Worm (Caenorhabditis elegans) whole organism, mixed stage, embryonic: ENCODE results near the gene F20D6.2.

Experiments
- M03D4.4 ChIP-seq: sonication (generic microtip); optimal IDR thresholded peaks from 2 replicates; lab custom pipeline; 2017; ENCODE audit warnings: mild to moderate bottlenecking, missing genetic modification characterization, missing compliant biosample characterization
- bed-3 ChIP-seq: fragments of 200-800 bp; sonication (Bioruptor generic); optimal IDR thresholded peaks from 3 replicates; lab custom pipeline; 2018; ENCODE audit warnings: mild to moderate bottlenecking, missing genetic modification characterization, moderate library complexity, missing compliant biosample characterization
- blmp-1 ChIP-seq: fragments of 150-350 bp; optimal IDR thresholded peaks from 2 replicates; lab custom pipeline; 2014; ENCODE audit warnings: missing biosample characterization, missing genetic modification characterization
- ceh-39 ChIP-seq: fragments of 150-350 bp; optimal IDR thresholded peaks from 2 replicates; lab custom pipeline; 2014; ENCODE audit warnings: missing biosample characterization, missing genetic modification characterization
- ceh-43 ChIP-seq: fragments of 200-800 bp; sonication (Bioruptor generic); optimal IDR thresholded peaks from 2 replicates; lab custom pipeline; 2018; ENCODE audit warnings: mild to moderate bottlenecking, missing genetic modification characterization, moderate library complexity, missing compliant biosample characterization
- ceh-83 ChIP-seq: fragments of 200-800 bp; sonication (Bioruptor generic); optimal IDR thresholded peaks from 2 replicates; lab custom pipeline; 2018; ENCODE audit warnings: mild to moderate bottlenecking, missing genetic modification characterization, missing compliant biosample characterization
- ces-1 ChIP-seq: fragments of 150-350 bp; optimal IDR thresholded peaks from 2 replicates; lab custom pipeline; 2014; ENCODE audit warnings: missing biosample characterization, missing genetic modification reagents, missing genetic modification characterization
- cnd-1 ChIP-seq: fragments of 200-800 bp; sonication (Bioruptor generic); optimal IDR thresholded peaks from 2 replicates; lab custom pipeline; 2018; ENCODE audit warnings: mild to moderate bottlenecking, missing genetic modification characterization, missing compliant biosample characterization
- drap-1 ChIP-seq: fragments of 200-800 bp; sonication (Bioruptor generic); optimal IDR thresholded peaks from 3 replicates; lab custom pipeline; 2018; ENCODE audit warnings: mild to moderate bottlenecking, missing genetic modification characterization, missing compliant biosample characterization
- elt-1 ChIP-seq: sonication (generic microtip); optimal IDR thresholded peaks from 2 replicates; lab custom pipeline; 2017; ENCODE audit warnings: missing genetic modification characterization, mild to moderate bottlenecking, missing compliant biosample characterization, antibody characterized with exemption, moderate library complexity, borderline replicate concordance; ENCODE audit not compliant: insufficient read depth
- flh-1 ChIP-seq: fragments of 200-800 bp; sonication (Bioruptor generic); optimal IDR thresholded peaks from 2 replicates; lab custom pipeline; 2018; ENCODE audit warnings: mild to moderate bottlenecking, missing genetic modification characterization, moderate library complexity, missing compliant biosample characterization
- ham-2 ChIP-seq: fragments of 200-800 bp; sonication (Bioruptor generic); optimal IDR thresholded peaks from 2 replicates; lab custom pipeline; 2018; ENCODE audit warnings: mild to moderate bottlenecking, missing genetic modification characterization, missing compliant biosample characterization
- hlh-1 ChIP-seq: fragments of 150-350 bp; optimal IDR thresholded peaks from 2 replicates; lab custom pipeline; 2014; ENCODE audit warnings: missing biosample characterization, missing genetic modification reagents, missing genetic modification characterization
- lin-13 ChIP-seq: fragments of 150-350 bp; optimal IDR thresholded peaks from 2 replicates; lab custom pipeline; 2014; ENCODE audit warnings: missing biosample characterization, missing genetic modification characterization
- lin-32 ChIP-seq: fragments of 200-800 bp; sonication (Bioruptor generic); optimal IDR thresholded peaks from 2 replicates; lab custom pipeline; 2018; ENCODE audit warnings: mild to moderate bottlenecking, missing genetic modification characterization, missing compliant biosample characterization
- lsy-2 ChIP-seq: fragments of 150-350 bp; optimal IDR thresholded peaks from 2 replicates; lab custom pipeline; 2014; ENCODE audit warnings: missing biosample characterization, missing genetic modification characterization
- mab-5 ChIP-seq: fragments of 150-350 bp; optimal IDR thresholded peaks from 2 replicates; lab custom pipeline; 2014; ENCODE audit warnings: missing biosample characterization, missing genetic modification characterization
- mep-1 ChIP-seq: fragments of 150-350 bp; optimal IDR thresholded peaks from 2 replicates; lab custom pipeline; 2017; ENCODE audit warnings: missing biosample characterization, missing genetic modification reagents, missing genetic modification characterization, inconsistent platforms
- mls-2 ChIP-seq: sonication (generic microtip); optimal IDR thresholded peaks from 2 replicates; lab custom pipeline; 2016; ENCODE audit warnings: mild to moderate bottlenecking, missing genetic modification characterization, moderate library complexity, missing compliant biosample characterization
- nhr-12 ChIP-seq: fragments of 150-350 bp; optimal IDR thresholded peaks from 2 replicates; lab custom pipeline; 2014; ENCODE audit warnings: missing biosample characterization, missing genetic modification characterization
- nhr-2 ChIP-seq: fragments of 150-350 bp; optimal IDR thresholded peaks from 2 replicates; lab custom pipeline; 2014; ENCODE audit warnings: missing biosample characterization, missing genetic modification characterization
- nhr-237 ChIP-seq: fragments of 150-350 bp; optimal IDR thresholded peaks from 2 replicates; lab custom pipeline; 2014; ENCODE audit warnings: missing biosample characterization, missing genetic modification characterization
- nhr-28 ChIP-seq: fragments of 150-350 bp; optimal IDR thresholded peaks from 2 replicates; lab custom pipeline; 2014; ENCODE audit warnings: missing biosample characterization, missing genetic modification characterization
- nhr-76 ChIP-seq: sonication (generic microtip); optimal IDR thresholded peaks from 2 replicates; lab custom pipeline; 2017; ENCODE audit warnings: missing biosample characterization, missing genetic modification characterization
- pha-4 ChIP-seq: fragments of 150-350 bp; optimal IDR thresholded peaks from 2 replicates; lab custom pipeline; 2018; ENCODE audit warnings: missing biosample characterization, missing genetic modification reagents, missing genetic modification characterization
- sem-2 ChIP-seq: fragments of 200-800 bp; sonication (Bioruptor generic); optimal IDR thresholded peaks from 2 replicates; lab custom pipeline; 2018; ENCODE audit warnings: mild to moderate bottlenecking, missing genetic modification characterization, missing compliant biosample characterization
- sptf-1 ChIP-seq: sonication (generic microtip); optimal IDR thresholded peaks from 2 replicates; lab custom pipeline; 2017; ENCODE audit warnings: mild to moderate bottlenecking, missing genetic modification characterization, moderate library complexity, missing compliant biosample characterization
- tbx-8 ChIP-seq: fragments of 200-800 bp; sonication (Bioruptor generic); optimal IDR thresholded peaks from 2 replicates; lab custom pipeline; 2018; ENCODE audit warnings: mild to moderate bottlenecking, missing genetic modification characterization, moderate library complexity, missing compliant biosample characterization
- unc-120 ChIP-seq: sonication (generic microtip); optimal IDR thresholded peaks from 2 replicates; lab custom pipeline; 2017; ENCODE audit warnings: missing genetic modification characterization, missing compliant biosample characterization; ENCODE audit not compliant: poor library complexity, severe bottlenecking
- unc-39 ChIP-seq: fragments of 150-350 bp; optimal IDR thresholded peaks from 2 replicates; lab custom pipeline; 2014; ENCODE audit warnings: missing biosample characterization, missing genetic modification characterization
- unc-62 ChIP-seq: fragments of 150-350 bp; optimal IDR thresholded peaks from 2 replicates; lab custom pipeline; 2014; ENCODE audit warnings: missing biosample characterization, missing genetic modification reagents, missing genetic modification characterization
- zip-8 ChIP-seq: fragments of 150-350 bp; optimal IDR thresholded peaks from 2 replicates; lab custom pipeline; 2014; ENCODE audit warnings: missing biosample characterization, missing genetic modification characterization

The F20D6.2 gene

DNA sequence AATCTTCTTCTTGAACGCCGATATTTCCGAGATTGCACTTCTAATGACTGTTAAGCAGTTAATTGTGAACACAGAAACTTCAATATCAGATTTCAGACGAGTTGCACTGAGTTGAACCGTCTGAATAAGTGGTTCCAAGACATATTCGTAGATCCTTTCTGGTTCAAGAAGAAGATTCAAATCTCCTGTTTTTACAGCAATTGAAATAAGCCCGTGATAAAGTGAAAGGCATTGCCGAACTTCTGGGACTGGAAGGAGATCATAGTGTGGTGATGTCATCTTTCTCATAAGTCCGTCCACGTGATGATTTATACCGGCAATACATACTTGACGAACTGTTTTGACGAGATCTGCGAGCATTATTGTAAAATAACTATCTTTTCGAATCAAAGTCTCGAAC lies 33.7 kb downstream of the F20D6.2 start:
- no peak for TF ChIP-seq unc-39
- TF ChIP-seq ceh-43 (GFP tag; lab: Kevin White, UChicago) = no peak
- TF ChIP-seq cnd-1 (tag; lab: Kevin White, UChicago) = no peak
- TF ChIP-seq nhr-12 = no peak
- no peak for TF ChIP-seq nhr-237
- no peak for TF ChIP-seq pha-4 (tag; lab: Kevin White, UChicago)
- TF ChIP-seq nhr-76 (tag; lab: Kevin White, UChicago) = no peak
- no peak for TF ChIP-seq tbx-8 (GFP tag; lab: Kevin White, UChicago)
- TF ChIP-seq ham-2 (GFP tag; lab: Kevin White, UChicago) = no peak
- no peak for TF ChIP-seq blmp-1 (tag; lab: Kevin White, UChicago)
- no peak for TF ChIP-seq ceh-83 (GFP tag; lab: Kevin White, UChicago)
- TF ChIP-seq lsy-2 (tag; lab: Kevin White, UChicago) = no peak
- TF ChIP-seq ces-1 (GFP tag; lab: Kevin White, UChicago) = no peak
- TF ChIP-seq mls-2 = no peak
- TF ChIP-seq ceh-39 (tag; lab: Kevin White, UChicago) = no peak
- TF ChIP-seq nhr-2 (tag; lab: Kevin White, UChicago) = no peak
- TF ChIP-seq sptf-1 (tag; lab: Kevin White, UChicago) = no peak
- TF ChIP-seq sem-2 = no peak
- TF ChIP-seq hlh-1 (tag; lab: Kevin White, UChicago) = no peak
- TF ChIP-seq lin-13 = no peak

DNA sequence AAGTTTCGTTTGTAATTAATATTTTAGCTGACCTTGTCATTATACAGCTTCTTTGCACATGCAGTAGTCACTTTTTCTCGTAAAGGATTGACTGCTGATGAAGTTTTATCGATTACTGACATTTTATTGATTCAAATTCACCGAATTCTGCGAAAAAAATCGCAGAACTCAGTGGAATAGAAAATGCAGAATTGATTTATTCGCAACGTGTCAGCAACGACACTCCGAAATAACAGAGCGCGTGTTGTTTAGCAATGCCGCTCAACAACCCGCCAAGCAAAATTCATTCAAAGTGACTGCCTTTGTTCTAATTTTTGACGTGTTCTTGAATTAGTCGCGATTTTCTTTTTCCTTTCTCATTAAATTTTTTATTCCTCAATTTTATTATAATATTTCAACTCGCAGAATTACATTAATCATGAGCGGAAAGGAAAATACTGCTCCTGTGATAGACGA lies 35.3 kb downstream of the F20D6.2 start, which contains the start of the genes cogc-6 and air-1:
Gene cogc-6, minus strand, starts transcription at position 234 of the 456 bp plus-strand sequence.
Gene air-1, plus strand, starts transcription at position 406 of the 456 bp plus-strand sequence.
- TF ChIP-seq mls-2 (no peak), mep-1 (tag; lab: Kevin White, UChicago) (peak; percentile 8), pha-4 (tag; lab: Kevin White, UChicago) (peak; percentile 35), unc-62 (GFP tag; lab: Kevin White, UChicago) (no peak)

DNA sequence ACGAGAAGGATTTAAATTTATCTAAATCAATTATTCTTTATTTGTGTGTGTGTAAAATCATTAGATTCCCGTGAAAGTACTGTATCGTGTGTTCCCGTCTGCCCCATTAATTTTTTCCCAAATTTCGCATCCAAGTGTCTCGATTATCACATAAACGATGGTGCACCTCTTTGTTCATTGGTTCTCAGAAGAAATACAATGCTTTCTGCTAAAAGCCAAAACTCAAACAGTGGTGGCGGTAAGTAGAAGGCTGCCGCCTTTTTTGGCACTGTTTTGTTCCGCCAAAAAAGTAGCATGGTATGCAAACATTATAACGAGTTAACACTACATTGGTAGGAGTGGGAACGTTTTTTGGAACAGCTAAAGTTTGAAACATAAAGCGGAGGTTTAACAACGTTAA lies 37.6 kb downstream of the F20D6.2 start:
- TF ChIP-seq cnd-1 (tag; lab: Kevin White, UChicago) (no peak), bed-3 (GFP tag; lab: Kevin White, UChicago) (no peak), tbx-8 (GFP tag; lab: Kevin White, UChicago) (no peak), zip-8 (tag; lab: Kevin White, UChicago) (no peak), nhr-28 (no peak), ceh-39 (tag; lab: Kevin White, UChicago) (no peak), unc-39 (no peak), flh-1 (no peak), unc-120 (tag; lab: Kevin White, UChicago) (no peak)

DNA sequence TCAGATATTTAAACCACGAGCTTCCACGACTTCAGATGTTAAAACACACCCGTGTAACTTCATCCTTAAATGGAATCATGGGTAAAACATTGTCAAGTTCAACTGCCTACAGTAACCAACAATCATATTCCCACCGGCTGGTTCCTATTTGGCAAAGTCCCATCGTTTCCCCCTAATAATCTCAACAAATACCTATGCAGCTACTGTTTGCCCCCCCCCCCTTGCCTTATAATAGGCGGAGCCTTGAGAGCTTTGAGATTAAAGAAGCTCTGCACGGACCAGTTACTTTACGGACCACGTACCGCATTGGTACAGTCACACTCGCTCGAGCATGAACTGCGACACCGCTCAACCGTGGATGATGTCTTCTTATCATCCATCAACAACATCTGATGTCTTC lies 38.8 kb downstream of the F20D6.2 start, which contains the start of gene pax-1:
Gene pax-1, plus strand, starts transcription at position 301 of the 400 bp plus-strand sequence.
- TF ChIP-seq ham-2 (GFP tag; lab: Kevin White, UChicago) (no peak), ceh-39 (tag; lab: Kevin White, UChicago) (no peak), M03D4.4 (tag; lab: Kevin White, UChicago) (no peak), elt-1 (no peak), sem-2 (no peak), zip-8 (tag; lab: Kevin White, UChicago) (no peak), flh-1 (no peak), nhr-12 (no peak), nhr-76 (tag; lab: Kevin White, UChicago) (no peak), blmp-1 (tag; lab: Kevin White, UChicago) (no peak), mls-2 (no peak), lin-32 (GFP tag; lab: Kevin White, UChicago) (no peak), unc-62 (GFP tag; lab: Kevin White, UChicago) (no peak), mab-5 (tag; lab: Kevin White, UChicago) (no peak), unc-39 (no peak), ceh-83 (GFP tag; lab: Kevin White, UChicago) (no peak), tbx-8 (GFP tag; lab: Kevin White, UChicago) (no peak), sptf-1 (tag; lab: Kevin White, UChicago) (no peak), drap-1 (GFP tag; lab: Kevin White, UChicago) (no peak), nhr-2 (tag; lab: Kevin White, UChicago) (no peak)
